Comparison of ENCODE assay signal across 3 fruit fly cellular contexts in genomic region chr2L:19002959-19003371, dm6.
A peak's percentile ranks its signal among the peaks of the same experiment; 100 is the strongest.
TF ChIP-seq lines count a peak whose summit lies in the region.

Gene CG31793, plus strand, starts transcription at chr2L:19003367.

TF ChIP-seq in whole organism, adult, 20 proteins besides CTCF, POLR2A, EP300 and RAD21 (continued from another document):
- TF ChIP-seq cnc (optimal IDR thresholded peaks at IDR 0.05; lab: Kevin White, UChicago): no peak
- TF ChIP-seq cic (GFP tag; optimal IDR thresholded peaks at IDR 0.05; lab: Kevin White, UChicago): peak; percentile 89

TF ChIP-seq in whole organism, embryonic, 481 proteins besides CTCF, POLR2A, EP300 and RAD21 (continued from another document and continues in another):
- TF ChIP-seq CG14441 (GFP tag; IDR thresholded peaks at IDR 0.05; lab: Robert Waterston, UW): no peak
- TF ChIP-seq Rx (GFP tag; IDR thresholded peaks at IDR 0.05; lab: Robert Waterston, UW): no peak
- TF ChIP-seq Dbx (GFP tag; IDR thresholded peaks at IDR 0.05; lab: Robert Waterston, UW): peak; percentile 64; the same call in 2 of the 3 replicates
- TF ChIP-seq kah (GFP tag; optimal IDR thresholded peaks at IDR 0.05; lab: Kevin White, UChicago): no peak
- no peak for TF ChIP-seq run (tag; optimal IDR thresholded peaks at IDR 0.05; lab: Kevin White, UChicago)
- peak; percentile 4 for TF ChIP-seq CG30020 (tag; optimal IDR thresholded peaks at IDR 0.05; lab: Kevin White, UChicago)
- TF ChIP-seq CG1647 (GFP tag; optimal IDR thresholded peaks at IDR 0.05; lab: Kevin White, UChicago): no peak
- TF ChIP-seq pho (GFP tag; optimal IDR thresholded peaks at IDR 0.05; lab: Kevin White, UChicago): no peak
- TF ChIP-seq CG12104 (GFP tag; optimal IDR thresholded peaks at IDR 0.05; lab: Kevin White, UChicago): peak; percentile 10
- peak; percentile 64 for TF ChIP-seq Atf6 (GFP tag; IDR thresholded peaks at IDR 0.05; lab: Robert Waterston, UW)
- TF ChIP-seq exex (tag; optimal IDR thresholded peaks at IDR 0.05; lab: Kevin White, UChicago): peak; percentile 68
- no peak for TF ChIP-seq sc (optimal IDR thresholded peaks at IDR 0.05; lab: Kevin White, UChicago)
- no peak for TF ChIP-seq sc (GFP tag; optimal IDR thresholded peaks at IDR 0.05; lab: Kevin White, UChicago)
- TF ChIP-seq CG8478 (optimal IDR thresholded peaks at IDR 0.05; lab: Kevin White, UChicago): no peak
- no peak for TF ChIP-seq CG31224 (GFP tag; IDR thresholded peaks at IDR 0.05; lab: Robert Waterston, UW)
- no peak for TF ChIP-seq CG18476 (GFP tag; optimal IDR thresholded peaks at IDR 0.05; lab: Kevin White, UChicago)
- no peak; the same call in 1 of the 2 replicates for TF ChIP-seq chm (GFP tag; IDR thresholded peaks at IDR 0.05; lab: Robert Waterston, UW)
- no peak for TF ChIP-seq CG12236 (GFP tag; optimal IDR thresholded peaks at IDR 0.05; lab: Kevin White, UChicago)
- no peak for TF ChIP-seq Doc3 (GFP tag; IDR thresholded peaks at IDR 0.05; lab: Robert Waterston, UW; ENCODE audit: partially characterized antibody)
- TF ChIP-seq Side (GFP tag; optimal IDR thresholded peaks at IDR 0.05; lab: Kevin White, UChicago): no peak
- no peak for TF ChIP-seq CG18764 (GFP tag; optimal IDR thresholded peaks at IDR 0.05; lab: Kevin White, UChicago)
- TF ChIP-seq sqz (GFP tag; optimal IDR thresholded peaks at IDR 0.05; lab: Kevin White, UChicago): no peak
- TF ChIP-seq lbe (GFP tag; optimal IDR thresholded peaks at IDR 0.05; lab: Kevin White, UChicago): peak; percentile 54
- no peak for TF ChIP-seq Opbp (GFP tag; IDR thresholded peaks at IDR 0.05; lab: Robert Waterston, UW; ENCODE audit: partially characterized antibody)
- TF ChIP-seq CG6272 (GFP tag; IDR thresholded peaks at IDR 0.05; lab: Robert Waterston, UW): no peak
- no peak for TF ChIP-seq Sry-β (GFP tag; optimal IDR thresholded peaks at IDR 0.05; lab: Kevin White, UChicago)
- no peak for TF ChIP-seq CG7928 (GFP tag; optimal IDR thresholded peaks at IDR 0.05; lab: Kevin White, UChicago)
- TF ChIP-seq CG8944 (GFP tag; optimal IDR thresholded peaks at IDR 0.05; lab: Kevin White, UChicago): no peak
- TF ChIP-seq Scr (GFP tag; IDR thresholded peaks at IDR 0.05; lab: Robert Waterston, UW; ENCODE audit: partially characterized antibody): no peak
- peak in 1 of 2 experiments; percentile 79 for TF ChIP-seq Hr51 (GFP tag; optimal IDR thresholded peaks at IDR 0.05; lab: Kevin White, UChicago)
- TF ChIP-seq Hand (GFP tag; optimal IDR thresholded peaks at IDR 0.05; lab: Kevin White, UChicago): peak; percentile 55
- TF ChIP-seq CHES-1-like (GFP tag; optimal IDR thresholded peaks at IDR 0.05; lab: Kevin White, UChicago): no peak
- no peak for TF ChIP-seq ewg (GFP tag; optimal IDR thresholded peaks at IDR 0.05; lab: Kevin White, UChicago)
- TF ChIP-seq CG14710 (tag; optimal IDR thresholded peaks at IDR 0.05; lab: Kevin White, UChicago): peak; percentile 2
- TF ChIP-seq Adf1 (GFP tag; IDR thresholded peaks at IDR 0.05; lab: Robert Waterston, UW): peak; percentile 26; the same call in 1 of the 2 replicates
- no peak for TF ChIP-seq Dip2 (GFP tag; IDR thresholded peaks at IDR 0.05; lab: Robert Waterston, UW)
- TF ChIP-seq CG2678 (tag; optimal IDR thresholded peaks at IDR 0.05; lab: Kevin White, UChicago): peak; percentile 79
- no peak for TF ChIP-seq en (GFP tag; optimal IDR thresholded peaks at IDR 0.05; lab: Kevin White, UChicago)
- TF ChIP-seq cas (GFP tag; IDR thresholded peaks at IDR 0.05; lab: Robert Waterston, UW): 0 out of 2 replicates have a peak, but pooled peaks have one; percentile 38
- TF ChIP-seq gcm2 (GFP tag; optimal IDR thresholded peaks at IDR 0.05; lab: Kevin White, UChicago): no peak
- peak; percentile 46; the same call in 1 of the 2 replicates for TF ChIP-seq Rfx (GFP tag; IDR thresholded peaks at IDR 0.05; lab: Robert Waterston, UW)
- TF ChIP-seq B-H1 (GFP tag; IDR thresholded peaks at IDR 0.05; lab: Robert Waterston, UW): no peak; the same call in 2 of the 3 replicates
- TF ChIP-seq dimm (GFP tag; IDR thresholded peaks at IDR 0.05; lab: Robert Waterston, UW): no peak
- TF ChIP-seq CoRest (tag; optimal IDR thresholded peaks at IDR 0.05; lab: Kevin White, UChicago): peak; percentile 65
- TF ChIP-seq Sry-δ (GFP tag; optimal IDR thresholded peaks at IDR 0.05; lab: Kevin White, UChicago): no peak
- peak; percentile 37 for TF ChIP-seq CG6813 (GFP tag; optimal IDR thresholded peaks at IDR 0.05; lab: Kevin White, UChicago)
- TF ChIP-seq CG32767 (GFP tag; IDR thresholded peaks at IDR 0.05; lab: Robert Waterston, UW): peak; percentile 57
- TF ChIP-seq Oli (tag; optimal IDR thresholded peaks at IDR 0.05; lab: Kevin White, UChicago): peak; percentile 23
- peak; percentile 12 for TF ChIP-seq pzg (GFP tag; optimal IDR thresholded peaks at IDR 0.05; lab: Kevin White, UChicago)
- no peak for TF ChIP-seq cad (GFP tag; optimal IDR thresholded peaks at IDR 0.05; lab: Kevin White, UChicago)
- no peak for TF ChIP-seq jing (GFP tag; optimal IDR thresholded peaks at IDR 0.05; lab: Kevin White, UChicago)
- TF ChIP-seq CG12769 (tag; optimal IDR thresholded peaks at IDR 0.05; lab: Kevin White, UChicago): no peak
- no peak for TF ChIP-seq CG17612 (GFP tag; IDR thresholded peaks at IDR 0.05; lab: Robert Waterston, UW)
- no peak for TF ChIP-seq CG1024 (GFP tag; IDR thresholded peaks at IDR 0.05; lab: Robert Waterston, UW)
- peak; percentile 49 for TF ChIP-seq B-H2 (GFP tag; optimal IDR thresholded peaks at IDR 0.05; lab: Kevin White, UChicago)
- no peak for TF ChIP-seq seq (GFP tag; IDR thresholded peaks at IDR 0.05; lab: Robert Waterston, UW)
- TF ChIP-seq gfzf (GFP tag; optimal IDR thresholded peaks at IDR 0.05; lab: Kevin White, UChicago): no peak
- no peak for TF ChIP-seq Nf-YA (GFP tag; IDR thresholded peaks at IDR 0.05; lab: Robert Waterston, UW)
- TF ChIP-seq Ets65A (GFP tag; lab: Kevin White, UChicago): no peak
- no peak for TF ChIP-seq CG15601 (tag; optimal IDR thresholded peaks at IDR 0.05; lab: Kevin White, UChicago)
- TF ChIP-seq CG9609 (GFP tag; optimal IDR thresholded peaks at IDR 0.05; lab: Kevin White, UChicago): no peak
- no peak for TF ChIP-seq fu2 (GFP tag; optimal IDR thresholded peaks at IDR 0.05; lab: Kevin White, UChicago)
- no peak for TF ChIP-seq eve (GFP tag; optimal IDR thresholded peaks at IDR 0.05; lab: Kevin White, UChicago)
- no peak for TF ChIP-seq Eip74EF (GFP tag; optimal IDR thresholded peaks at IDR 0.05; lab: Kevin White, UChicago)
- TF ChIP-seq CG32772 (GFP tag; IDR thresholded peaks at IDR 0.05; lab: Robert Waterston, UW): no peak
- TF ChIP-seq CG11695 (GFP tag; IDR thresholded peaks at IDR 0.05; lab: Robert Waterston, UW): peak; percentile 68; the same call in 2 of the 3 replicates
- TF ChIP-seq CG10321 (GFP tag; IDR thresholded peaks at IDR 0.05; lab: Robert Waterston, UW): peak; percentile 33; the same call in 1 of the 2 replicates

TF ChIP-seq in whole organism, prepupa, 60 proteins besides CTCF, POLR2A, EP300 and RAD21 (continued from another document):
- TF ChIP-seq CG3919 (GFP tag; optimal IDR thresholded peaks at IDR 0.05; lab: Kevin White, UChicago) (peak; percentile 63), CG32006 (GFP tag; optimal IDR thresholded peaks at IDR 0.05; lab: Kevin White, UChicago) (peak; percentile 53), Lpt (GFP tag; optimal IDR thresholded peaks at IDR 0.05; lab: Kevin White, UChicago) (peak; percentile 28), CG10631 (GFP tag; optimal IDR thresholded peaks at IDR 0.05; lab: Kevin White, UChicago) (peak; percentile 49), fkh (GFP tag; optimal IDR thresholded peaks at IDR 0.05; lab: Kevin White, UChicago) (peak; percentile 76), fd59A (GFP tag; optimal IDR thresholded peaks at IDR 0.05; lab: Kevin White, UChicago) (no peak), CG11762 (GFP tag; optimal IDR thresholded peaks at IDR 0.05; lab: Kevin White, UChicago; ENCODE audit: insufficient read depth) (peak; percentile 44), CG8632 (GFP tag; optimal IDR thresholded peaks at IDR 0.05; lab: Kevin White, UChicago) (peak; percentile 42), CG16779 (tag; optimal IDR thresholded peaks at IDR 0.05; lab: Kevin White, UChicago) (peak; percentile 22), Gug (GFP tag; IDR thresholded peaks at IDR 0.05; lab: Robert Waterston, UW) (peak; percentile 52; the same call in 1 of the 2 replicates), dac (GFP tag; optimal IDR thresholded peaks at IDR 0.05; lab: Kevin White, UChicago) (no peak), CG6808 (GFP tag; optimal IDR thresholded peaks at IDR 0.05; lab: Kevin White, UChicago) (peak; percentile 40), Ets96B (tag; optimal IDR thresholded peaks at IDR 0.05; lab: Kevin White, UChicago) (peak; percentile 60), CG10669 (GFP tag; optimal IDR thresholded peaks at IDR 0.05; lab: Kevin White, UChicago) (peak; percentile 35), Met (GFP tag; optimal IDR thresholded peaks at IDR 0.05; lab: Kevin White, UChicago) (peak; percentile 45), CG31627 (GFP tag; optimal IDR thresholded peaks at IDR 0.05; lab: Kevin White, UChicago) (no peak), acj6 (GFP tag; optimal IDR thresholded peaks at IDR 0.05; lab: Kevin White, UChicago) (peak; percentile 43), lz (GFP tag; optimal IDR thresholded peaks at IDR 0.05; lab: Kevin White, UChicago) (peak; percentile 26), Eip78C (GFP tag; lab: Kevin White, UChicago) (peak; percentile 88), achi (GFP tag; optimal IDR thresholded peaks at IDR 0.05; lab: Kevin White, UChicago) (peak; percentile 68), Hr4 (GFP tag; optimal IDR thresholded peaks at IDR 0.05; lab: Kevin White, UChicago) (peak; percentile 36), dsx (GFP tag; optimal IDR thresholded peaks at IDR 0.05; lab: Kevin White, UChicago; ENCODE audit: poor library complexity, severe bottlenecking) (peak; percentile 63), CG6276 (GFP tag; optimal IDR thresholded peaks at IDR 0.05; lab: Kevin White, UChicago) (peak; percentile 76)
